Fruit fly (Drosophila melanogaster) whole organism, adult: ENCODE measurements around the gene CkIIbeta.

Source experiments
- CG11617 ChIP-seq: fragments of 200-800 bp; sonication (Bioruptor generic); optimal IDR thresholded peaks from 2 replicates; lab custom pipeline; 2017; ENCODE audit warnings: mild to moderate bottlenecking, missing biosample characterization, missing genetic modification reagents, missing genetic modification characterization
- CG12768 ChIP-seq: fragments of 200-800 bp; sonication (Bioruptor generic); optimal IDR thresholded peaks from 2 replicates; lab custom pipeline; 2017; ENCODE audit warnings: missing biosample characterization, missing genetic modification characterization, mild to moderate bottlenecking, moderate library complexity, missing genetic modification reagents
- CG14711 ChIP-seq: fragments of 200-800 bp; sonication (Bioruptor generic); optimal IDR thresholded peaks from 2 replicates; lab custom pipeline; 2018; ENCODE audit warnings: missing biosample characterization, mild to moderate bottlenecking, missing genetic modification characterization, moderate library complexity
- CG1620 ChIP-seq: fragments of 200-800 bp; sonication (Bioruptor generic); optimal IDR thresholded peaks from 2 replicates; lab custom pipeline; 2016; ENCODE audit warnings: missing biosample characterization, missing genetic modification characterization
- CG33017 ChIP-seq: fragments of 200-800 bp; sonication (Bioruptor generic); optimal IDR thresholded peaks from 2 replicates; lab custom pipeline; 2018; ENCODE audit warnings: missing biosample characterization, mild to moderate bottlenecking, missing genetic modification characterization, moderate library complexity
- CG5204 ChIP-seq: fragments of 200-800 bp; sonication (Bioruptor generic); optimal IDR thresholded peaks from 2 replicates; lab custom pipeline; 2016; ENCODE audit warnings: missing biosample characterization, missing genetic modification characterization
- CG7045 ChIP-seq: fragments of 200-800 bp; sonication (Bioruptor generic); optimal IDR thresholded peaks from 2 replicates; lab custom pipeline; 2017; ENCODE audit warnings: missing biosample characterization, mild to moderate bottlenecking, missing genetic modification characterization
- Clk ChIP-seq: fragments of 200-800 bp; sonication (Bioruptor generic); optimal IDR thresholded peaks from 2 replicates; lab custom pipeline; 2017; ENCODE audit warnings: missing biosample characterization, missing genetic modification characterization
- Crg-1 ChIP-seq: fragments of 200-800 bp; sonication (Bioruptor generic); optimal IDR thresholded peaks from 2 replicates; lab custom pipeline; 2016; ENCODE audit warnings: missing biosample characterization, missing genetic modification characterization
- Hr96 ChIP-seq: fragments of 200-800 bp; sonication (Bioruptor generic); optimal IDR thresholded peaks from 2 replicates; lab custom pipeline; 2016; ENCODE audit warnings: missing biosample characterization, missing genetic modification characterization
- Mnt ChIP-seq: fragments of 200-800 bp; sonication (Bioruptor generic); optimal IDR thresholded peaks from 2 replicates; lab custom pipeline; 2016; ENCODE audit warnings: missing biosample characterization, mild to moderate bottlenecking, missing genetic modification characterization
- cic ChIP-seq: fragments of 200-800 bp; sonication (Bioruptor generic); optimal IDR thresholded peaks from 2 replicates; lab custom pipeline; 2017; ENCODE audit warnings: missing biosample characterization, mild to moderate bottlenecking, missing genetic modification characterization, moderate library complexity
- cnc ChIP-seq, 2 experiments: fragments of >200 bp; optimal IDR thresholded peaks; 2 replicates each; lab custom pipeline; 2017
- kay ChIP-seq: fragments of 200-800 bp; sonication (Bioruptor generic); peaks from one replicate; lab custom pipeline; 2016; ENCODE audit warnings: missing biosample characterization, missing genetic modification characterization, borderline replicate concordance
- ovo ChIP-seq: fragments of 200-800 bp; sonication (Bioruptor generic); optimal IDR thresholded peaks from 2 replicates; lab custom pipeline; 2016; ENCODE audit warnings: missing biosample characterization, missing genetic modification characterization
- pad ChIP-seq: fragments of 200-800 bp; sonication (Bioruptor generic); optimal IDR thresholded peaks from 3 replicates; lab custom pipeline; 2017; ENCODE audit warnings: missing biosample characterization, missing genetic modification characterization, mild to moderate bottlenecking, moderate library complexity, missing genetic modification reagents
- tj ChIP-seq: fragments of 200-800 bp; sonication (Bioruptor generic); optimal IDR thresholded peaks from 3 replicates; lab custom pipeline; 2017; ENCODE audit warnings: missing biosample characterization, mild to moderate bottlenecking, missing genetic modification characterization, moderate library complexity
- toe ChIP-seq: fragments of 200-800 bp; sonication (Bioruptor generic); optimal IDR thresholded peaks from 2 replicates; lab custom pipeline; 2016; ENCODE audit warnings: missing biosample characterization, missing genetic modification characterization

CkIIbeta gene

dm6 chrX:11848507-11849264, 56.4 kb downstream of the CkIIbeta start:
- no peak for TF ChIP-seq ovo (GFP tag; lab: Kevin White, UChicago)
- TF ChIP-seq tj = no peak
- no peak for TF ChIP-seq CG33017 (tag; lab: Kevin White, UChicago)
- TF ChIP-seq CG1620 = no peak
- no peak for TF ChIP-seq Crg-1 (GFP tag; lab: Kevin White, UChicago)
- TF ChIP-seq Mnt = no peak
- TF ChIP-seq CG11617 (GFP tag; lab: Kevin White, UChicago) = no peak
- TF ChIP-seq cnc (optimal IDR thresholded peaks at IDR 0.05; lab: Kevin White, UChicago) = no peak
- TF ChIP-seq cic (GFP tag; lab: Kevin White, UChicago) = no peak
- TF ChIP-seq CG12768 = no peak
- no peak for TF ChIP-seq Clk
- no peak for TF ChIP-seq kay (GFP tag; lab: Kevin White, UChicago)
- no peak for TF ChIP-seq CG7045
- no peak for TF ChIP-seq CG5204

dm6 chrX:11849267-11849666, 56.9 kb downstream of the CkIIbeta start:
- TF ChIP-seq kay (GFP tag; lab: Kevin White, UChicago) = no peak
- TF ChIP-seq CG11617 (GFP tag; lab: Kevin White, UChicago) = no peak
- no peak for TF ChIP-seq toe (GFP tag; lab: Kevin White, UChicago)
- no peak for TF ChIP-seq pad (GFP tag; lab: Kevin White, UChicago)
- no peak for TF ChIP-seq CG7045
- TF ChIP-seq CG33017 (tag; lab: Kevin White, UChicago) = no peak
- TF ChIP-seq CG14711 (tag; lab: Kevin White, UChicago) = no peak
- TF ChIP-seq CG5204 = no peak
- no peak for TF ChIP-seq Hr96 (GFP tag; lab: Kevin White, UChicago)
- no peak for TF ChIP-seq Crg-1 (GFP tag; lab: Kevin White, UChicago)
